Worm (Caenorhabditis elegans): ENCODE results near the gene T10H9.1.

- no peak for TF ChIP-seq snpc-4 (tag; optimal IDR thresholded peaks at IDR 0.05)
- TF ChIP-seq lin-15B (tag; optimal IDR thresholded peaks at IDR 0.05) = no peak
- no peak for TF ChIP-seq mdl-1 (tag; optimal IDR thresholded peaks at IDR 0.05)
Measured at ce11 chrV:6616294-6616693, 33.1 kb upstream of the T10H9.1 start.

Measured in whole organism, L4 larva.